Worm (Caenorhabditis elegans) whole organism, young adult: ENCODE measurements around the gene C25F9.15.
A peak's percentile ranks its signal among the peaks of the same experiment; 100 is the strongest.
"Not testable (repeated sequence)": the region's sequence is repeated elsewhere in the genome, so short reads cannot be mapped to it uniquely, and the experiment has no call there.

Experiments used
- B0261.1 ChIP-seq: sonication (generic microtip); optimal IDR thresholded peaks from 2 replicates; lab custom pipeline; 2016; ENCODE audit warnings: mild to moderate bottlenecking, missing genetic modification characterization, moderate library complexity, missing compliant biosample characterization
- C06A6.2 ChIP-seq: fragments of 200-800 bp; sonication (Bioruptor generic); conservative IDR thresholded peaks from 2 replicates; pipeline ENCODE4 v1.3.6; 2022; ENCODE audit warnings: missing genetic modification characterization, missing compliant biosample characterization
- D2030.7 ChIP-seq: fragments of 200-800 bp; sonication (Bioruptor generic); IDR thresholded peaks from 2 replicates; pipeline ENCODE4 v1.3.6; 2022; ENCODE audit warnings: missing genetic modification reagents, missing genetic modification characterization, missing compliant biosample characterization
- F10E7.11 ChIP-seq: sonication (generic microtip); optimal IDR thresholded peaks from 2 replicates; lab custom pipeline; 2017; ENCODE audit warnings: mild to moderate bottlenecking, missing genetic modification characterization, moderate library complexity, missing compliant biosample characterization
- T26A5.8 ChIP-seq: sonication (generic microtip); optimal IDR thresholded peaks from 2 replicates; lab custom pipeline; 2016; ENCODE audit warnings: missing genetic modification characterization, missing compliant biosample characterization
- Y53G8AR.9 ChIP-seq: fragments of 200-800 bp; sonication (Bioruptor generic); conservative IDR thresholded peaks from 2 replicates; pipeline ENCODE4 v1.3.6; 2022; ENCODE audit warnings: missing genetic modification reagents, missing genetic modification characterization, missing compliant biosample characterization
- Y67H2A.10 ChIP-seq: fragments of 200-800 bp; sonication (Bioruptor generic); conservative IDR thresholded peaks from 2 replicates; pipeline ENCODE4 v1.3.6; 2022; ENCODE audit warnings: missing genetic modification reagents, missing genetic modification characterization, missing compliant biosample characterization
- akir-1 ChIP-seq: fragments of 200-800 bp; sonication (Bioruptor generic); optimal IDR thresholded peaks from 2 replicates; lab custom pipeline; 2018; ENCODE audit warnings: mild to moderate bottlenecking, missing genetic modification characterization, moderate library complexity, missing compliant biosample characterization
- ama-1 ChIP-seq, 3 experiments: fragments of 150-350 bp in 1 of 3; sonication (generic microtip) in 2 of 3; optimal IDR thresholded peaks; 2 replicates each; lab custom pipeline; 2014 to 2018; ENCODE audit warnings: missing biosample characterization in 2 of 3, missing genetic modification characterization in 2 of 3, missing genetic modification reagents in 2 of 3
- bed-2 ChIP-seq: fragments of 200-800 bp; sonication (Bioruptor generic); IDR thresholded peaks from 2 replicates; pipeline ENCODE4 v1.3.6; 2022; ENCODE audit warnings: missing genetic modification reagents, missing genetic modification characterization, missing compliant biosample characterization
- cebp-1 ChIP-seq, 2 experiments: fragments of 200-800 bp in 1 of 2; sonication (Bioruptor generic) in 1 of 2; sonication (generic microtip) in 1 of 2; IDR thresholded peaks in 1 of 2; optimal IDR thresholded peaks in 1 of 2; 2 replicates each; pipeline versions ENCODE4 v1.3.6 to Lab custom; 2017 to 2022; ENCODE audit warnings: missing compliant biosample characterization in 2 of 2, missing genetic modification characterization in 2 of 2, mild to moderate bottlenecking in 1 of 2, missing genetic modification reagents in 1 of 2, moderate library complexity in 1 of 2
- ceh-100 ChIP-seq: fragments of 200-800 bp; sonication (Bioruptor generic); IDR thresholded peaks from 2 replicates; pipeline ENCODE4 v1.3.6; 2022; ENCODE audit warnings: missing genetic modification reagents, missing genetic modification characterization, missing compliant biosample characterization
- ceh-91 ChIP-seq: fragments of 200-800 bp; sonication (Bioruptor generic); IDR thresholded peaks from 2 replicates; pipeline ENCODE4 v1.3.6; 2022; ENCODE audit warnings: missing genetic modification reagents, missing genetic modification characterization, missing compliant biosample characterization
- chd-7 ChIP-seq: sonication (generic microtip); optimal IDR thresholded peaks from 2 replicates; lab custom pipeline; 2016; ENCODE audit warnings: mild to moderate bottlenecking, missing genetic modification characterization, moderate library complexity, missing compliant biosample characterization
- egl-44 ChIP-seq: fragments of 200-800 bp; sonication (Bioruptor generic); IDR thresholded peaks from 2 replicates; pipeline ENCODE4 v1.3.6; 2022; ENCODE audit warnings: missing genetic modification reagents, missing genetic modification characterization, missing compliant biosample characterization
- ets-4 ChIP-seq: fragments of 200-800 bp; sonication (Bioruptor generic); optimal IDR thresholded peaks from 2 replicates; lab custom pipeline; 2018; ENCODE audit warnings: mild to moderate bottlenecking, missing genetic modification characterization, missing compliant biosample characterization
- fkh-3 ChIP-seq: sonication (generic microtip); optimal IDR thresholded peaks from 2 replicates; lab custom pipeline; 2016; ENCODE audit warnings: mild to moderate bottlenecking, missing genetic modification characterization, missing compliant biosample characterization
- gei-17 ChIP-seq: fragments of 200-800 bp; sonication (Bioruptor generic); optimal IDR thresholded peaks from 2 replicates; lab custom pipeline; 2018; ENCODE audit warnings: mild to moderate bottlenecking, missing genetic modification characterization, missing compliant biosample characterization
- him-1 ChIP-seq: sonication (generic microtip); optimal IDR thresholded peaks from 2 replicates; lab custom pipeline; 2016; ENCODE audit warnings: missing genotype, missing genetic modification reagents, missing genetic modification characterization, missing compliant biosample characterization
- lag-1 ChIP-seq: fragments of 200-800 bp; sonication (Bioruptor generic); IDR thresholded peaks from 2 replicates; pipeline ENCODE4 v1.3.6; 2022; ENCODE audit warnings: missing genetic modification reagents, missing genetic modification characterization, missing compliant biosample characterization
- lin-26 ChIP-seq: fragments of 200-800 bp; sonication (Bioruptor generic); IDR thresholded peaks from 2 replicates; pipeline ENCODE4 v1.3.6; 2022; ENCODE audit warnings: missing genetic modification reagents, missing genetic modification characterization, missing compliant biosample characterization
- lin-35 ChIP-seq, 3 experiments: fragments of 150-350 bp in 2 of 3; sonication (generic microtip) in 1 of 3; optimal IDR thresholded peaks; 2 replicates each; lab custom pipeline; 2014 to 2018; ENCODE audit warnings: missing biosample characterization in 3 of 3, missing genetic modification characterization in 3 of 3, missing genetic modification reagents in 3 of 3
- lin-40 ChIP-seq: sonication (generic microtip); optimal IDR thresholded peaks from 2 replicates; lab custom pipeline; 2016; ENCODE audit warnings: missing genetic modification characterization, mild to moderate bottlenecking, missing compliant biosample characterization, missing genotype, missing genetic modification reagents
- lsy-27 ChIP-seq: sonication (generic microtip); optimal IDR thresholded peaks from 2 replicates; lab custom pipeline; 2017; ENCODE audit warnings: missing genetic modification characterization, mild to moderate bottlenecking, missing compliant biosample characterization, antibody characterized with exemption, missing genotype, borderline replicate concordance; ENCODE audit not compliant: insufficient read depth
- madf-10 ChIP-seq: sonication (generic microtip); optimal IDR thresholded peaks from 2 replicates; lab custom pipeline; 2016; ENCODE audit warnings: mild to moderate bottlenecking, missing genetic modification characterization, missing compliant biosample characterization
- madf-8 ChIP-seq: fragments of 200-800 bp; sonication (Bioruptor generic); conservative IDR thresholded peaks from 2 replicates; pipeline ENCODE4 v1.3.6; 2022; ENCODE audit warnings: missing genetic modification reagents, missing genetic modification characterization, missing compliant biosample characterization
- mes-4 ChIP-seq: sonication (generic microtip); optimal IDR thresholded peaks from 2 replicates; lab custom pipeline; 2016; ENCODE audit warnings: missing genotype, missing genetic modification characterization, missing compliant biosample characterization
- nfya-1 ChIP-seq: sonication (generic microtip); optimal IDR thresholded peaks from 2 replicates; lab custom pipeline; 2017; ENCODE audit warnings: antibody characterized with exemption, missing compliant biosample characterization, missing genetic modification characterization, borderline replicate concordance; ENCODE audit not compliant: insufficient read depth
- nhr-27 ChIP-seq: fragments of 200-800 bp; sonication (Bioruptor generic); optimal IDR thresholded peaks from 2 replicates; lab custom pipeline; 2018; ENCODE audit warnings: mild to moderate bottlenecking, missing genetic modification characterization, moderate library complexity, missing compliant biosample characterization
- nhr-80 ChIP-seq: sonication (generic microtip); optimal IDR thresholded peaks from 2 replicates; lab custom pipeline; 2016; ENCODE audit warnings: missing genetic modification characterization, missing compliant biosample characterization
- pbrm-1 ChIP-seq: fragments of 200-800 bp; sonication (Bioruptor generic); IDR thresholded peaks from 2 replicates; pipeline ENCODE4 v1.3.6; 2022; ENCODE audit warnings: missing genetic modification reagents, missing genetic modification characterization, missing compliant biosample characterization
- pha-4 ChIP-seq: fragments of 150-350 bp; sonication (generic microtip); optimal IDR thresholded peaks from 2 replicates; lab custom pipeline; 2014; ENCODE audit warnings: missing biosample characterization, missing genetic modification reagents, missing genetic modification characterization
- repo-1 ChIP-seq: sonication (generic microtip); optimal IDR thresholded peaks from 2 replicates; lab custom pipeline; 2017; ENCODE audit warnings: mild to moderate bottlenecking, missing genetic modification characterization, missing compliant biosample characterization
- sea-2 ChIP-seq: fragments of 200-800 bp; sonication (Bioruptor generic); IDR thresholded peaks from 2 replicates; pipeline ENCODE4 v1.3.6; 2022; ENCODE audit warnings: missing genetic modification characterization, missing compliant biosample characterization
- snpc-4 ChIP-seq, 5 experiments: fragments of 150-350 bp in 1 of 5; sonication (generic microtip) in 4 of 5; optimal IDR thresholded peaks; 2 replicates each; lab custom pipeline; 2014 to 2018; ENCODE audit warnings: missing genetic modification characterization in 5 of 5, missing biosample characterization in 3 of 5, antibody characterized with exemption in 2 of 5, mild to moderate bottlenecking in 2 of 5, missing compliant biosample characterization in 2 of 5, missing genotype in 2 of 5, moderate library complexity in 2 of 5, missing genetic modification reagents in 1 of 5
- somi-1 ChIP-seq: fragments of 200-800 bp; sonication (Bioruptor generic); optimal IDR thresholded peaks from 2 replicates; lab custom pipeline; 2018; ENCODE audit warnings: mild to moderate bottlenecking, missing genetic modification characterization, missing compliant biosample characterization
- zfh-2 ChIP-seq: fragments of 200-800 bp; sonication (Bioruptor generic); conservative IDR thresholded peaks from 2 replicates; pipeline ENCODE4 v1.3.6; 2022; ENCODE audit warnings: missing genetic modification reagents, missing genetic modification characterization, missing compliant biosample characterization
- ztf-25 ChIP-seq: fragments of 200-800 bp; sonication (Bioruptor generic); IDR thresholded peaks from 2 replicates; pipeline ENCODE4 v1.3.6; 2022; ENCODE audit warnings: missing genetic modification reagents, missing genetic modification characterization, missing compliant biosample characterization
- ztf-6 ChIP-seq: fragments of 200-800 bp; sonication (Bioruptor generic); IDR thresholded peaks from 2 replicates; pipeline ENCODE4 v1.3.6; 2022; ENCODE audit warnings: missing genetic modification reagents, missing genetic modification characterization, missing compliant biosample characterization

C25F9.15 gene

DNA sequence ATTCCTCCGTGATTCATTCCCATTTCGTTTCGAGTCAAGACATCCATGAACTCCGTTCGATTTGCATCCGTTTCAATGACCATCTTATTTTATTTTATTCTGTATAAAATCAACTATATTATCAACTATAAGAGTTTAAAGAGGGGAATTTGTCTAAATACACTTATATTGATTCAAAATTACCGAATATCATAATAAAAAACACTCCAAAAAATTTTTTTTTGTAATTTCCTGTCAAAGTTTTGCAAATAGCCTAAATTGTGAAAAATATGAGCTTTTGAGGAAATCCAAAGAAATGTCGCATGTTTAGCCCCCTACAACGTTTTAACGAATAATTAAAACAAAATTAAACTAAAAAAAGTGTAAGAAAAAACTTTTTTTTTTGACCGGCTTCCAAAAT is 44.1 kb downstream of the C25F9.15 start, which contains the start of gene Y43F8B.15:
TSS of gene Y43F8B.15 (minus strand) at position 101 of the 400 bp plus-strand sequence.
- TF ChIP-seq B0261.1 (tag; lab: Kevin White, UChicago) (no peak), lin-26 (GFP tag; lab: Robert Waterston, UW) (no peak), him-1 (tag; lab: Kevin White, UChicago) (no peak), Y67H2A.10 (GFP tag; lab: Robert Waterston, UW) (no peak), lin-40 (no peak), zfh-2 (GFP tag; lab: Robert Waterston, UW) (no peak), T26A5.8 (no peak), madf-8 (GFP tag; lab: Robert Waterston, UW) (no peak), ceh-100 (no peak), ets-4 (no peak), gei-17 (no peak), somi-1 (GFP tag; lab: Kevin White, UChicago) (no peak), nhr-27 (no peak), repo-1 (tag; lab: Kevin White, UChicago) (no peak)

DNA sequence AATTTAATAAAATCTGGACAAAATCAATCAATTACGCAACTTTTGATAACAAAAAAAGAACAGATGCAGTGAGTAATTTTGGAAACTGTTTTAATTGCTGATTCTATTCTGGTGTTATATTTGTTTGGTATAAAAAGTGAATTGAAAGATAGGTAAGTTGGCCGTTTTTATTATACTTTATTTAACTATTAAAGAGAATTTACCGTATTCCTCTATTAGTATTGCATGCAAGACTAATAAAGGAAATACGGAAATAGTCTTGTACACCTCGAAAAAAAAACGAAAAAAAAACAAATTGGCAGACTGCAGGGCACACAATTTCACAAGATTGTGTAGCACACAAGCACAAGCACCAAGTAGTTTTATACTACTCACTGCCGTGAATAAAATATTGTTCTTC is 44.7 kb downstream of the C25F9.15 start, which contains the start of gene Y43F8B.25:
TSS of gene Y43F8B.25 (plus strand) at position 301 of the 400 bp plus-strand sequence.
- no peak for TF ChIP-seq bed-2 (GFP tag; lab: Robert Waterston, UW)
- no peak for TF ChIP-seq gei-17
- TF ChIP-seq sea-2: no peak
- TF ChIP-seq fkh-3 (tag; lab: Kevin White, UChicago): no peak
- TF ChIP-seq egl-44: no peak
- TF ChIP-seq ztf-6 (GFP tag; lab: Robert Waterston, UW): no peak
- no peak for TF ChIP-seq ceh-91 (GFP tag; lab: Robert Waterston, UW)
- no peak for TF ChIP-seq lin-35 (GFP tag; optimal IDR thresholded peaks at IDR 0.05; lab: Kevin White, UChicago)
- no peak for TF ChIP-seq Y53G8AR.9 (GFP tag; lab: Robert Waterston, UW)
- TF ChIP-seq pha-4 (tag; lab: Kevin White, UChicago): no peak
- TF ChIP-seq akir-1 (GFP tag; lab: Kevin White, UChicago): no peak
- TF ChIP-seq D2030.7: no peak

DNA sequence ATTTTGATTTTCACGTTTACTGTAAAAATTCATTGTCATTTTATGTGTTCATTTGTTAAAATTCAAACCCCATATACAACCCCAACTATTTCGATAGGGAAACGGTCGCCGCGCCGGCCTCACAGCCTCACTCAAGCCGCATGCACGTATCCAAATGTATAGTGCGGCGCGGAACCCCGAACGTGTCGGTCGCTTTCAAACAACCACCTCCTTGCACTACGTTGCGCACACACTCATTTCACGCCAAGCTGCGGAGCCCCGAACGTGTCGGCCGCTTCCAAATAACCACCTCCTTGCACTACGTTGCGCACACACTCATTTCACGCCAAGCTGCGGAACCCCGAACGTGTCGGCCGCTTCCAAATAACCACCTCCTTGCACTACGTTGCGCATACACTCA is 48.8 kb downstream of the C25F9.15 start:
- TF ChIP-seq snpc-4 (GFP tag; optimal IDR thresholded peaks at IDR 0.05; lab: Kevin White, UChicago): not testable (repeated sequence)
- TF ChIP-seq snpc-4 (tag; optimal IDR thresholded peaks at IDR 0.05; lab: Kevin White, UChicago): peak in 2 of 4 experiments; percentile 57 to 82

DNA sequence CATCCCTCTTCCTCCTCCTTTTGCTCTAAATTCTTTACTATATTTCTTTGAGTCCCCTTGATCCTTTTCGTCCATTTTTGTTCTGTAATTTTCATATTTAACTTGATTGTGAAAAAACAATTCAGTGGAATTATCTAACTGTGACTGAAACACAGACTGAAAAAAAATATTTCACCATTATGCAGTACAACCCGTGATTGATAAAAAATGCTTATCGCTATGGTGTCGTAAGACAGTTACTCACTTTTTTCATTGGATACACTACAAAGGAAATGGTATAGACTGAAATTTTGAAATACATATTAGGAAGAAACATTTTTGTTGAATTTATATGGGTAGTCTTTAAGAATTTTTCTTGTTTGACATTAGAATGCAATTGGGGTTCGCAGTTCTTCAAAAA is 49.6 kb downstream of the C25F9.15 start, which contains the start of gene Y43F8B.23:
TSS of gene Y43F8B.23 (minus strand) at position 75 of the 400 bp plus-strand sequence.
- TF ChIP-seq cebp-1 (GFP tag; IDR thresholded peaks at IDR 0.05; lab: Robert Waterston, UW) (peak; percentile 31; the same call in 1 of the 2 replicates), cebp-1 (tag; optimal IDR thresholded peaks at IDR 0.05; lab: Kevin White, UChicago) (peak; percentile 41), nhr-80 (tag; lab: Kevin White, UChicago) (peak; percentile 77), madf-10 (no peak), ztf-25 (no peak)

DNA sequence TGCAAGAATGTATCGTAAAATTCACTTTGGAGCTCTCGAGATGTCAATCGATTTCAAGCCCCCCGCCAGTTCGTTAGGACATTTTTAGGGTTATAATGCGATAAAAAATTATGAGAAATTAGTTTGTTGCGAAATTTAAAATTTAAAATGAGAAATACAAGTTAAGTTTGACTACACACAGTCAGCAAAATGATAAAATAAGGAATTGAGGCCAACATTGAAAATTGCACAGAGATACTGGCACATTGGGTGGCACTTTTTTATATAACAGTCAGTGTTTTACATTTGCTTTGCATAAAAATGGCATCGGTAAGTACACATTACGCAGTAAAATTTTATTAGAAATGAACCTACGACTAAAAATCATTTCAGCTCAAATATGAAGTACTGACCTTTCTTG is 50.1 kb downstream of the C25F9.15 start, which contains the start of gene Y43F8B.12:
TSS of gene Y43F8B.12 (plus strand) at position 301 of the 400 bp plus-strand sequence.
- no peak for TF ChIP-seq pbrm-1 (GFP tag; lab: Robert Waterston, UW)
- TF ChIP-seq C06A6.2 (GFP tag; lab: Robert Waterston, UW): no peak
- TF ChIP-seq F10E7.11 (tag; lab: Kevin White, UChicago): no peak
- TF ChIP-seq nfya-1 (tag; lab: Kevin White, UChicago): no peak
- TF ChIP-seq lag-1 (GFP tag; lab: Robert Waterston, UW): no peak
- no peak for TF ChIP-seq mes-4 (tag; lab: Kevin White, UChicago)
- TF ChIP-seq ama-1 (optimal IDR thresholded peaks at IDR 0.05; lab: Kevin White, UChicago): no peak
- TF ChIP-seq ama-1 (GFP tag; optimal IDR thresholded peaks at IDR 0.05; lab: Kevin White, UChicago): no peak
- TF ChIP-seq chd-7: no peak
- TF ChIP-seq lsy-27 (tag; lab: Kevin White, UChicago): no peak
